Worm (Caenorhabditis elegans): ENCODE data around the gene Y116A8C.30.

The Y116A8C.30 gene

DNA sequence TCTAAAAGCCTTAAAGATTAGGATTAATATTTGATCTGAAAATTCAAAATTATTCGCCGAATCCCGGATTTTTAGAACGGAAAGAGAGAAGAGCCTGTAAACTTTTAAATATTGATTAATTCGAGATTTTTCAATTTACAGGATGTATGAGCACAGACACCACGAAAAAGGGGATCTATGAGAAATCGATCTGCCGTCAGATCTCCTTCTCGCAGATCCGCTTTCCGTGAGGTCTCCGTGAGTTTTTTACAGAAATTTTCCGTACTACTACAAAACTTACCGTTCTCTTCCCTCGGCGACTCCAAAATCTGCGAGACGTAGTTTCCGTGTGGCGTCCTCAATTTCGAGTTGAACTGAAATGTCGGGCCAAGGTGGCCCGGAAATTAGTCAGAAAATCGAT, 4.7 kb upstream of the Y116A8C.30 start:
- TF ChIP-seq bed-1 (GFP tag; IDR thresholded peaks at IDR 0.05) (no peak), F55B11.4 (tag; optimal IDR thresholded peaks at IDR 0.05; ENCODE audit: borderline replicate concordance, insufficient read depth) (no peak), attf-6 (GFP tag; IDR thresholded peaks at IDR 0.05) (0 out of 2 replicates have a peak, but pooled peaks have one; percentile 12), rpc-1 (optimal IDR thresholded peaks at IDR 0.05) (no peak), rpc-1 (tag; optimal IDR thresholded peaks at IDR 0.05) (no peak), B0336.3 (GFP tag; IDR thresholded peaks at IDR 0.05) (no peak), zfh-2 (GFP tag; conservative IDR thresholded peaks at IDR 0.05) (no peak), lsl-1 (GFP tag; optimal IDR thresholded peaks at IDR 0.05) (no peak), snpc-4 (GFP tag; optimal IDR thresholded peaks at IDR 0.05) (no peak), snpc-4 (tag; optimal IDR thresholded peaks at IDR 0.05) (peak in 1 of 4 experiments; percentile 6), sea-2 (GFP tag; IDR thresholded peaks at IDR 0.05) (no peak), D2030.7 (GFP tag; IDR thresholded peaks at IDR 0.05) (peak; percentile 29; the same call in 1 of the 2 replicates), ceh-79 (tag; optimal IDR thresholded peaks at IDR 0.05) (no peak), athp-1 (tag; optimal IDR thresholded peaks at IDR 0.05) (no peak), Y53G8AR.9 (GFP tag; conservative IDR thresholded peaks at IDR 0.05) (0 out of 2 replicates have a peak, but pooled peaks have one; percentile 8), ceh-100 (GFP tag; IDR thresholded peaks at IDR 0.05) (peak; percentile 74), mel-28 (tag; optimal IDR thresholded peaks at IDR 0.05; ENCODE audit: borderline replicate concordance) (no peak), ets-4 (GFP tag; optimal IDR thresholded peaks at IDR 0.05) (no peak), fkh-3 (tag; optimal IDR thresholded peaks at IDR 0.05) (no peak), lin-40 (tag; optimal IDR thresholded peaks at IDR 0.05) (no peak), hsf-1 (GFP tag; IDR thresholded peaks at IDR 0.05) (no peak), cebp-1 (GFP tag; IDR thresholded peaks at IDR 0.05) (no peak), cebp-1 (tag; optimal IDR thresholded peaks at IDR 0.05) (no peak), ceh-27 (GFP tag; optimal IDR thresholded peaks at IDR 0.05) (no peak), ztf-18 (tag; optimal IDR thresholded peaks at IDR 0.05) (no peak), unc-130 (GFP tag; optimal IDR thresholded peaks at IDR 0.05) (no peak), madf-6 (GFP tag; IDR thresholded peaks at IDR 0.05) (no peak), ZK185.1 (tag; optimal IDR thresholded peaks at IDR 0.05; ENCODE audit: poor library complexity, severe bottlenecking) (no peak)

- TF ChIP-seq cebp-2 (GFP tag; IDR thresholded peaks at IDR 0.05): 0 out of 2 replicates have a peak, but pooled peaks have one; percentile 22
- no peak for TF ChIP-seq egl-44 (GFP tag; IDR thresholded peaks at IDR 0.05)
- no peak for TF ChIP-seq sptf-2 (GFP tag; optimal IDR thresholded peaks at IDR 0.05)
- peak; percentile 70; the same call in 1 of the 2 replicates for TF ChIP-seq egrh-3 (GFP tag; IDR thresholded peaks at IDR 0.05)
- TF ChIP-seq repo-1 (tag; optimal IDR thresholded peaks at IDR 0.05): peak; percentile 39
- TF ChIP-seq zfh-2 (GFP tag; conservative IDR thresholded peaks at IDR 0.05): peak; percentile 81
These were observed 2.1 kb upstream of the Y116A8C.30 start for ce11 chrIV:17105578-17105977.

DNA sequence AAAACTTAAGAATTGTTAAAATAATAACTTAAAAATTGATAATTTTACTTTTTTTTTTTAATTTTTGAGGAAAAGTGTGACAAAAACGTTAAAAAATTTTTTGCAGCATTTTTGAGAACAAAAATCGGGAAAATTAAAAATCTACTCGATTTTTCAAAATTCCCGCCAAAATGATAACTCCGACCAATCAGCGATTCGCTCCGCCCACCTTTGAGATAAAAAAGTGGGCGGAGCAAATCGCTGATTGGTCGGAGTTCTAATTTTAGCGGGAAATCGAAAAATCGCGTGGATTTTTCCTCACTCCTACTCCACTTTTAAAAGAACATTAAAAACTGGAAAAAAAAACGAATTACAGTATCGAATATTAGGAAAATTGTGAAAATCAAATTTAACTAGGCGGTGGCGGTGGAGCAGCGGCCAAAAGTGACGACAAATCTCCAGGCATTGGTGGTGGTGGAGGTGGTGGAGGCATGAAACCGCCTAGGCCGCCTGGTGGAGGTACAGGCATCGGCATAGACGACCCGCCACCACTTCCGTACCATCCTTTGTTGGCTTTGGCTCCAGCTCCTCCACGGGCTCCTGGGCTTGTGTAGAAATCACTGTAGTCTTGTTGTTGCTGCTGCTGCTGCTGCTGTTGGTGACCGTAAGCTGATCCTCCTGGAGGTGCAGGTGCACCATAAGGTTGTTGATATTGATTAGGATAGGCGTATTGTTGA, 800 bp upstream of the Y116A8C.30 start:
- no peak for TF ChIP-seq hsf-1 (GFP tag; IDR thresholded peaks at IDR 0.05)
- TF ChIP-seq zfh-2 (GFP tag; conservative IDR thresholded peaks at IDR 0.05): peak; percentile 76
- peak; percentile 68 for TF ChIP-seq nfyb-1 (GFP tag; IDR thresholded peaks at IDR 0.05)
- TF ChIP-seq egrh-3 (GFP tag; IDR thresholded peaks at IDR 0.05): peak; percentile 35; the same call in 1 of the 2 replicates
- no peak for TF ChIP-seq F55B11.4 (tag; optimal IDR thresholded peaks at IDR 0.05; ENCODE audit: borderline replicate concordance, insufficient read depth)
- TF ChIP-seq snpc-4 (GFP tag; optimal IDR thresholded peaks at IDR 0.05): no peak
- TF ChIP-seq snpc-4 (tag; optimal IDR thresholded peaks at IDR 0.05): peak in 1 of 4 experiments; percentile 21
